Fruit fly (Drosophila melanogaster): Measurements from ENCODE around the gene Dcr-1.

Gene Dcr-1

DNA sequence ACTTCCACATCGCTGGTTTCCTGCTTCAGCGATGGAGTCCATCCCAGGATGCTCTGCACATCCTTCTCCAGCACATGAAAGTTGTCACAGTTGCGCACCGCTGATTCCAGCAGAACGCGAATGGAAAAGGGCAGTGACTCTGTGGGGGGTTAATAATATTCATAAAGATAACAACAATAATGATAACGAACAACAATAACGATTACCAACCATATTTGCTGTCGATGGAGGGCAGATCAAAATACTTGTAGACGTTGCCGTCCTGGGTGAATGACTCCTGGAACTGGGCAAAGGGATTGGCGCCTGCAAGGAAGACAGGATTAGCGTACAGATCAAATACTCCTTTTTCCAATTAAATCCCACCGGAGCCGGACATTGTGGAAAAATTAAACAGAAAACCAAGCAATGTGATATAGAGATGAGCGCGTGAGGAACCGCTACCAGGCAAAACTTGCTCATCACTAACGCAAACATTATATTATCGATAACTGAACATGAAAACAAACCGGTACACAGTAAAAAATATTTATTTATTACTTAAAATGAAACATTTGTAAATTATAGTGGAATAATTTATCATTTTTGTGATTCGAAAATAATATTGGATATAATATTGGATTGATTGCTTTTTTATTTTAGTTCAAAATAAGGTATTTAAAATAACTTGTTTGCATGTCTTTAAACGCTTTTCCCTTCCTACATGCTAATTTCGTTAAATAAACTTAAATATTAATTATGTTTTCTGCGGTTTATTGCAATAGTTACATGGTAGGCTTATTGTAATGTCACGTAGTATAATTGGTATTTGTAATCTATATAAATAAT, 16.5 kb downstream of the Dcr-1 start, which contains the start of gene Irp-1A (continued):
- TF ChIP-seq org-1 (GFP tag; optimal IDR thresholded peaks at IDR 0.05) (no peak), CG4730 (GFP tag; IDR thresholded peaks at IDR 0.05) (peak; percentile 70), CG11695 (GFP tag; IDR thresholded peaks at IDR 0.05) (peak; percentile 81), zen (tag; optimal IDR thresholded peaks at IDR 0.05) (peak; percentile 57), CG7372 (GFP tag; IDR thresholded peaks at IDR 0.05) (peak; percentile 57; the same call in 1 of the 2 replicates), Adf1 (GFP tag; IDR thresholded peaks at IDR 0.05) (peak; percentile 45; the same call in 1 of the 2 replicates), fd96Cb (tag; optimal IDR thresholded peaks at IDR 0.05) (peak; percentile 69), Aef1 (GFP tag; IDR thresholded peaks at IDR 0.05) (peak; percentile 56; the same call in 1 of the 3 replicates), cas (GFP tag; IDR thresholded peaks at IDR 0.05) (peak; percentile 28; the same call in 1 of the 2 replicates), pan (optimal IDR thresholded peaks at IDR 0.05) (no peak), pan (GFP tag; optimal IDR thresholded peaks at IDR 0.05 in 1 of 2, IDR thresholded peaks at IDR 0.05 in 1 of 2) (peak in 1 of 2 experiments; percentile 84), CG18011 (GFP tag; optimal IDR thresholded peaks at IDR 0.05) (peak; percentile 16), CG10565 (GFP tag; optimal IDR thresholded peaks at IDR 0.05) (no peak), CG2712 (tag; optimal IDR thresholded peaks at IDR 0.05) (peak; percentile 85), Trl (optimal IDR thresholded peaks at IDR 0.05) (no peak), Trl (GFP tag; optimal IDR thresholded peaks at IDR 0.05) (no peak), CG1647 (GFP tag; optimal IDR thresholded peaks at IDR 0.05) (peak; percentile 10), ATbp (GFP tag; optimal IDR thresholded peaks at IDR 0.05) (peak; percentile 21), gsb-n (tag; optimal IDR thresholded peaks at IDR 0.05) (peak; percentile 79), stwl (tag; optimal IDR thresholded peaks at IDR 0.05) (peak; percentile 34), ftz-f1 (GFP tag; optimal IDR thresholded peaks at IDR 0.05) (no peak), CG16779 (GFP tag; IDR thresholded peaks at IDR 0.05) (no peak), otp (GFP tag; IDR thresholded peaks at IDR 0.05) (no peak), CG18619 (GFP tag; optimal IDR thresholded peaks at IDR 0.05) (peak; percentile 47), sc (optimal IDR thresholded peaks at IDR 0.05) (no peak), sc (GFP tag; optimal IDR thresholded peaks at IDR 0.05) (no peak), B-H2 (GFP tag; optimal IDR thresholded peaks at IDR 0.05) (peak; percentile 53), CG12104 (GFP tag; optimal IDR thresholded peaks at IDR 0.05) (peak; percentile 40), ken (GFP tag; IDR thresholded peaks at IDR 0.05) (peak; percentile 56; the same call in 1 of the 3 replicates), CTCF (GFP tag; optimal IDR thresholded peaks at IDR 0.05) (no peak), ems (GFP tag; optimal IDR thresholded peaks at IDR 0.05) (no peak), CG4424 (GFP tag; optimal IDR thresholded peaks at IDR 0.05) (peak; percentile 74), sd (tag; optimal IDR thresholded peaks at IDR 0.05) (peak; percentile 51), jumu (GFP tag; optimal IDR thresholded peaks at IDR 0.05) (no peak), fd64A (GFP tag; optimal IDR thresholded peaks at IDR 0.05) (no peak), CG6813 (GFP tag; optimal IDR thresholded peaks at IDR 0.05) (peak; percentile 52), CG15514 (GFP tag; optimal IDR thresholded peaks at IDR 0.05) (peak; percentile 78)

DNA sequence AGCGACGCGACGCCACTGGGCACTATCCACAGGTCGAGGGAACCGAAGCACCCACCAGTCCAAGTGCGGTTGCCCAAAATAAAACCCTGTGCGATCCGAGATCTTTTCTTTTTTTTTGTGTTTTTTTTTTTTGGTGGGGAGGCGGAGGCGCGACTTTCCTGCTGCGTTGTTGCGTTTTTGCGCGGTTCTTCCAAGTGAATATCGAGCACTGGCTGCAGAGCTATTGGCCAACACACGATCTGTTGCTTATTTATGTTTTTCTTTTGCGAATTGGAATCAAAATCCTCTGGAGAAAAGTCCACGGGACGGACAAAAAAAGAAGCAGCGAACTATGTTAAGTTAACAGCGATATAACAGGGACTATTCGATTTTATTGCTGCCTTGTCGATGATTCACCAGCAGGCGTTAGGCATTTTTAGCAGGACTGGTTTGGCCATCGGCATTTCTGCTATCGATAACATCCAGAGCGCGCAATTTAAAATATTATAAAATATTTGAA, 20.0 kb downstream of the Dcr-1 start, which contains the start of gene wge:
Gene wge, minus strand, starts transcription at position 343 of the 499 bp plus-strand sequence.
- TF ChIP-seq gsb-n (tag; optimal IDR thresholded peaks at IDR 0.05) (peak; percentile 9), CG7963 (GFP tag; IDR thresholded peaks at IDR 0.05; ENCODE audit: partially characterized antibody) (peak; percentile 55; the same call in 1 of the 3 replicates), chinmo (GFP tag; IDR thresholded peaks at IDR 0.05; ENCODE audit: partially characterized antibody) (peak; percentile 71; the same call in 1 of the 4 replicates), dm (GFP tag; optimal IDR thresholded peaks at IDR 0.05) (no peak), Neu2 (GFP tag; optimal IDR thresholded peaks at IDR 0.05; ENCODE audit: borderline replicate concordance) (no peak), Dip2 (GFP tag; IDR thresholded peaks at IDR 0.05) (no peak), bbx (GFP tag; IDR thresholded peaks at IDR 0.05; ENCODE audit: partially characterized antibody) (peak; percentile 74), CG14710 (tag; optimal IDR thresholded peaks at IDR 0.05) (peak; percentile 50), CG32772 (GFP tag; IDR thresholded peaks at IDR 0.05) (peak; percentile 60), Dref (GFP tag; IDR thresholded peaks at IDR 0.05) (peak; percentile 91), CG9797 (GFP tag; optimal IDR thresholded peaks at IDR 0.05) (peak; percentile 65), Doc3 (GFP tag; IDR thresholded peaks at IDR 0.05; ENCODE audit: partially characterized antibody) (peak; percentile 44; the same call in 2 of the 3 replicates), ranshi (GFP tag; IDR thresholded peaks at IDR 0.05) (no peak), nmo (GFP tag; optimal IDR thresholded peaks at IDR 0.05) (peak; percentile 21), lbe (GFP tag; optimal IDR thresholded peaks at IDR 0.05) (peak; percentile 39)
